Worm (Caenorhabditis elegans) whole organism, late embryonic: ENCODE measurements around the gene fem-3.

ENCODE experiments used
- C08G9.2 ChIP-seq: sonication (generic microtip); optimal IDR thresholded peaks from 2 replicates; lab custom pipeline; 2016; ENCODE audit warnings: mild to moderate bottlenecking, missing genetic modification characterization, moderate library complexity, missing compliant biosample characterization
- F13H6.1 ChIP-seq: sonication (generic microtip); optimal IDR thresholded peaks from 2 replicates; lab custom pipeline; 2016; ENCODE audit warnings: missing genetic modification characterization, missing compliant biosample characterization
- ahr-1 ChIP-seq: sonication (generic microtip); optimal IDR thresholded peaks from 2 replicates; lab custom pipeline; 2016; ENCODE audit warnings: missing genetic modification characterization, missing compliant biosample characterization
- ceh-14 ChIP-seq: sonication (generic microtip); optimal IDR thresholded peaks from 2 replicates; lab custom pipeline; 2016; ENCODE audit warnings: missing genotype, missing genetic modification characterization, missing compliant biosample characterization
- ceh-18 ChIP-seq: sonication (generic microtip); optimal IDR thresholded peaks from 2 replicates; lab custom pipeline; 2016; ENCODE audit warnings: missing genetic modification characterization, missing compliant biosample characterization
- ceh-19 ChIP-seq: fragments of 200-800 bp; sonication (Bioruptor generic); optimal IDR thresholded peaks from 2 replicates; lab custom pipeline; 2018; ENCODE audit warnings: mild to moderate bottlenecking, missing genetic modification characterization, missing compliant biosample characterization
- ceh-2 ChIP-seq: sonication (generic microtip); optimal IDR thresholded peaks from 2 replicates; lab custom pipeline; 2016; ENCODE audit warnings: missing genotype, missing genetic modification characterization, missing compliant biosample characterization
- ceh-24 ChIP-seq: sonication (generic microtip); optimal IDR thresholded peaks from 2 replicates; lab custom pipeline; 2016; ENCODE audit warnings: mild to moderate bottlenecking, missing genetic modification characterization, missing compliant biosample characterization
- ceh-31 ChIP-seq: sonication (generic microtip); optimal IDR thresholded peaks from 2 replicates; lab custom pipeline; 2016; ENCODE audit warnings: missing genetic modification characterization, missing compliant biosample characterization
- ceh-34 ChIP-seq: sonication (generic microtip); optimal IDR thresholded peaks from 2 replicates; lab custom pipeline; 2016; ENCODE audit warnings: mild to moderate bottlenecking, missing genetic modification characterization, missing compliant biosample characterization
- dmd-4 ChIP-seq: sonication (generic microtip); optimal IDR thresholded peaks from 2 replicates; lab custom pipeline; 2016; ENCODE audit warnings: borderline replicate concordance, missing genetic modification characterization, missing compliant biosample characterization
- dve-1 ChIP-seq: sonication (generic microtip); optimal IDR thresholded peaks from 2 replicates; lab custom pipeline; 2017; ENCODE audit warnings: antibody characterized with exemption, mild to moderate bottlenecking, missing genetic modification characterization, missing compliant biosample characterization
- elt-2 ChIP-seq: sonication (generic microtip); optimal IDR thresholded peaks from 2 replicates; lab custom pipeline; 2016; ENCODE audit warnings: missing genetic modification reagents, missing genetic modification characterization, missing compliant biosample characterization
- ets-4 ChIP-seq: sonication (generic microtip); optimal IDR thresholded peaks from 2 replicates; lab custom pipeline; 2016; ENCODE audit warnings: missing genetic modification characterization, missing compliant biosample characterization
- fax-1 ChIP-seq: sonication (generic microtip); optimal IDR thresholded peaks from 2 replicates; lab custom pipeline; 2016; ENCODE audit warnings: missing genotype, missing genetic modification characterization, missing compliant biosample characterization
- fkh-6 ChIP-seq: sonication (generic microtip); optimal IDR thresholded peaks from 2 replicates; lab custom pipeline; 2016; ENCODE audit warnings: missing genetic modification characterization, missing compliant biosample characterization
- hlh-13 ChIP-seq: fragments of 200-800 bp; sonication (Bioruptor generic); optimal IDR thresholded peaks from 2 replicates; lab custom pipeline; 2018; ENCODE audit warnings: mild to moderate bottlenecking, missing genetic modification characterization, missing compliant biosample characterization
- hlh-15 ChIP-seq: sonication (generic microtip); optimal IDR thresholded peaks from 2 replicates; lab custom pipeline; 2016; ENCODE audit warnings: missing genetic modification characterization, missing compliant biosample characterization
- hlh-6 ChIP-seq: sonication (generic microtip); optimal IDR thresholded peaks from 2 replicates; lab custom pipeline; 2016; ENCODE audit warnings: missing genotype, missing genetic modification characterization, missing compliant biosample characterization
- hlh-8 ChIP-seq: sonication (generic microtip); optimal IDR thresholded peaks from 2 replicates; lab custom pipeline; 2016; ENCODE audit warnings: missing genotype, missing genetic modification characterization, missing compliant biosample characterization
- lim-6 ChIP-seq: sonication (generic microtip); optimal IDR thresholded peaks from 2 replicates; lab custom pipeline; 2016; ENCODE audit warnings: missing genetic modification characterization, missing compliant biosample characterization
- lin-11 ChIP-seq: fragments of 200-800 bp; sonication (Bioruptor generic); optimal IDR thresholded peaks from 2 replicates; lab custom pipeline; 2018; ENCODE audit warnings: mild to moderate bottlenecking, missing genetic modification characterization, missing compliant biosample characterization
- madf-2 ChIP-seq: sonication (generic microtip); optimal IDR thresholded peaks from 2 replicates; lab custom pipeline; 2017; ENCODE audit warnings: missing genetic modification characterization, missing compliant biosample characterization
- mec-3 ChIP-seq: sonication (generic microtip); optimal IDR thresholded peaks from 2 replicates; lab custom pipeline; 2016; ENCODE audit warnings: borderline replicate concordance, missing genetic modification characterization, missing compliant biosample characterization
- nfya-1 ChIP-seq: sonication (generic microtip); optimal IDR thresholded peaks from 2 replicates; lab custom pipeline; 2017; ENCODE audit warnings: missing genetic modification characterization, mild to moderate bottlenecking, missing compliant biosample characterization, antibody characterized with exemption, moderate library complexity
- nhr-11 ChIP-seq: fragments of 150-350 bp; optimal IDR thresholded peaks from 2 replicates; lab custom pipeline; 2014; ENCODE audit warnings: missing biosample characterization, missing genetic modification characterization
- pqm-1 ChIP-seq: sonication (generic microtip); optimal IDR thresholded peaks from 2 replicates; lab custom pipeline; 2016; ENCODE audit warnings: missing genetic modification characterization, missing compliant biosample characterization
- pros-1 ChIP-seq: fragments of 150-350 bp; optimal IDR thresholded peaks from 2 replicates; lab custom pipeline; 2014; ENCODE audit warnings: missing biosample characterization, missing genetic modification reagents, missing genetic modification characterization
- ref-2 ChIP-seq: sonication (generic microtip); optimal IDR thresholded peaks from 2 replicates; lab custom pipeline; 2016; ENCODE audit warnings: missing genetic modification characterization, missing compliant biosample characterization
- rnt-1 ChIP-seq: sonication (generic microtip); optimal IDR thresholded peaks from 2 replicates; lab custom pipeline; 2016; ENCODE audit warnings: missing genetic modification characterization, missing compliant biosample characterization
- sox-2 ChIP-seq: fragments of 200-800 bp; sonication (Bioruptor generic); IDR thresholded peaks from 2 replicates; pipeline ENCODE4 v1.3.6; 2022; ENCODE audit warnings: missing genetic modification reagents, missing genetic modification characterization, missing compliant biosample characterization
- syd-9 ChIP-seq: sonication (generic microtip); optimal IDR thresholded peaks from 2 replicates; lab custom pipeline; 2016; ENCODE audit warnings: mild to moderate bottlenecking, missing genetic modification characterization, moderate library complexity, missing compliant biosample characterization
- tbx-2 ChIP-seq: sonication (generic microtip); optimal IDR thresholded peaks from 2 replicates; lab custom pipeline; 2016; ENCODE audit warnings: missing genetic modification characterization, missing compliant biosample characterization
- tbx-7 ChIP-seq: sonication (generic microtip); optimal IDR thresholded peaks from 2 replicates; lab custom pipeline; 2016; ENCODE audit warnings: missing genotype, missing genetic modification characterization, missing compliant biosample characterization
- ttx-3 ChIP-seq: sonication (generic microtip); optimal IDR thresholded peaks from 2 replicates; lab custom pipeline; 2016; ENCODE audit warnings: missing genetic modification reagents, missing genetic modification characterization, missing compliant biosample characterization
- unc-3 ChIP-seq, 2 experiments: fragments of 200-800 bp in 1 of 2; sonication (Bioruptor generic) in 1 of 2; sonication (generic microtip) in 1 of 2; conservative IDR thresholded peaks in 1 of 2; optimal IDR thresholded peaks in 1 of 2; 2 replicates each; pipeline versions ENCODE4 v1.3.6 to Lab custom; 2016 to 2022; ENCODE audit warnings: missing compliant biosample characterization in 2 of 2, missing genetic modification characterization in 2 of 2, missing genetic modification reagents in 1 of 2
- unc-42 ChIP-seq: sonication (generic microtip); optimal IDR thresholded peaks from 2 replicates; lab custom pipeline; 2016; ENCODE audit warnings: missing genotype, missing genetic modification characterization, missing compliant biosample characterization
- unc-55 ChIP-seq: sonication (generic microtip); optimal IDR thresholded peaks from 2 replicates; lab custom pipeline; 2017; ENCODE audit warnings: missing biosample characterization, missing genetic modification reagents, missing genetic modification characterization
- unc-86 ChIP-seq: sonication (generic microtip); optimal IDR thresholded peaks from 2 replicates; lab custom pipeline; 2016; ENCODE audit warnings: missing genetic modification characterization, missing compliant biosample characterization
- zip-5 ChIP-seq: sonication (generic microtip); optimal IDR thresholded peaks from 2 replicates; lab custom pipeline; 2016; ENCODE audit warnings: missing genetic modification characterization, missing compliant biosample characterization
- ztf-16 ChIP-seq: sonication (generic microtip); optimal IDR thresholded peaks from 2 replicates; lab custom pipeline; 2017; ENCODE audit warnings: missing genetic modification characterization, missing compliant biosample characterization

The fem-3 gene

ce11 chrIV:9070188-9070587 lies 34.6 kb upstream of the fem-3 start:
- TF ChIP-seq unc-86 (no peak), elt-2 (tag; lab: Kevin White, UChicago) (peak; percentile 73), zip-5 (tag; lab: Kevin White, UChicago) (no peak), sox-2 (GFP tag; lab: Robert Waterston, UW) (no peak), hlh-6 (tag; lab: Kevin White, UChicago) (no peak)

- TF ChIP-seq F13H6.1 (tag; lab: Kevin White, UChicago) (peak; percentile 37), rnt-1 (tag; lab: Kevin White, UChicago) (peak; percentile 85), mec-3 (tag; lab: Kevin White, UChicago) (peak; percentile 55), elt-2 (tag; lab: Kevin White, UChicago) (peak; percentile 49), unc-55 (GFP tag; lab: Kevin White, UChicago) (no peak), madf-2 (tag; lab: Kevin White, UChicago) (peak; percentile 19), tbx-2 (peak; percentile 90), tbx-7 (tag; lab: Kevin White, UChicago) (peak; percentile 86), ceh-2 (tag; lab: Kevin White, UChicago) (peak; percentile 84), syd-9 (tag; lab: Kevin White, UChicago) (no peak), ceh-18 (tag; lab: Kevin White, UChicago) (peak; percentile 31), fax-1 (peak; percentile 28), dmd-4 (tag; lab: Kevin White, UChicago) (no peak), pqm-1 (tag; lab: Kevin White, UChicago) (peak; percentile 6), nfya-1 (tag; lab: Kevin White, UChicago) (no peak), ztf-16 (peak; percentile 21), ref-2 (tag; lab: Kevin White, UChicago) (peak; percentile 64), hlh-15 (peak; percentile 10), ceh-31 (tag; lab: Kevin White, UChicago) (peak; percentile 95), lim-6 (tag; lab: Kevin White, UChicago) (peak; percentile 81), unc-3 (GFP tag; conservative IDR thresholded peaks at IDR 0.05; lab: Robert Waterston, UW) (0 out of 2 replicates have a peak, but pooled peaks have one; percentile 8), unc-3 (tag; optimal IDR thresholded peaks at IDR 0.05; lab: Kevin White, UChicago) (no peak), ets-4 (peak; percentile 83), hlh-8 (tag; lab: Kevin White, UChicago) (peak; percentile 85), lin-11 (no peak), ttx-3 (tag; lab: Kevin White, UChicago) (peak; percentile 23), dve-1 (tag; lab: Kevin White, UChicago) (no peak), ahr-1 (tag; lab: Kevin White, UChicago) (peak; percentile 41), nhr-11 (no peak), ceh-34 (tag; lab: Kevin White, UChicago) (peak; percentile 47), ceh-24 (tag; lab: Kevin White, UChicago) (no peak), fkh-6 (peak; percentile 45), pros-1 (tag; lab: Kevin White, UChicago) (no peak), C08G9.2 (peak; percentile 94), ceh-19 (GFP tag; lab: Kevin White, UChicago) (no peak), zip-5 (tag; lab: Kevin White, UChicago) (peak; percentile 82), unc-42 (tag; lab: Kevin White, UChicago) (peak; percentile 63), ceh-14 (tag; lab: Kevin White, UChicago) (peak; percentile 39), hlh-13 (GFP tag; lab: Kevin White, UChicago) (peak; percentile 56)
Observed at ce11 chrIV:9074244-9074723, 30.5 kb upstream of the fem-3 start, which contains the start of gene mppb-1. Gene mppb-1 (plus strand): TSS chrIV:9074673.
